Fruit fly (Drosophila melanogaster): Measurements from ENCODE around the gene mRpL11.

mRpL11 gene

dm6 chr3R:14469724-14470123, 41.9 kb upstream of the mRpL11 start (continued):
- no peak for TF ChIP-seq Ravus (GFP tag; IDR thresholded peaks at IDR 0.05)
- no peak for TF ChIP-seq danr (GFP tag; IDR thresholded peaks at IDR 0.05)
- TF ChIP-seq H2.0 (GFP tag; IDR thresholded peaks at IDR 0.05): no peak
- no peak; the same call in 2 of the 3 replicates for TF ChIP-seq H15 (GFP tag; IDR thresholded peaks at IDR 0.05)
- TF ChIP-seq nom (GFP tag; optimal IDR thresholded peaks at IDR 0.05): no peak
- TF ChIP-seq CG12071 (GFP tag; optimal IDR thresholded peaks at IDR 0.05): no peak
- TF ChIP-seq CkIIα-i1 (GFP tag; IDR thresholded peaks at IDR 0.05): no peak
- peak; percentile 53; the same call in 1 of the 2 replicates for TF ChIP-seq Atf6 (GFP tag; IDR thresholded peaks at IDR 0.05)
- TF ChIP-seq HLH4C (GFP tag; IDR thresholded peaks at IDR 0.05; ENCODE audit: partially characterized antibody): no peak
- peak; percentile 80 for TF ChIP-seq Blimp-1 (GFP tag; optimal IDR thresholded peaks at IDR 0.05)
- TF ChIP-seq CG17829 (tag; optimal IDR thresholded peaks at IDR 0.05): peak; percentile 83
- no peak for TF ChIP-seq crp (GFP tag; optimal IDR thresholded peaks at IDR 0.05)
- TF ChIP-seq ems (GFP tag; optimal IDR thresholded peaks at IDR 0.05): no peak
- TF ChIP-seq CG15269 (tag; optimal IDR thresholded peaks at IDR 0.05): peak; percentile 64
- no peak for TF ChIP-seq Sry-δ (GFP tag; optimal IDR thresholded peaks at IDR 0.05)
- TF ChIP-seq CG12236 (GFP tag; optimal IDR thresholded peaks at IDR 0.05): no peak
- peak; percentile 33 for TF ChIP-seq ewg (GFP tag; optimal IDR thresholded peaks at IDR 0.05)
- TF ChIP-seq Opbp (GFP tag; IDR thresholded peaks at IDR 0.05; ENCODE audit: partially characterized antibody): no peak
- TF ChIP-seq knrl (GFP tag; IDR thresholded peaks at IDR 0.05; ENCODE audit: partially characterized antibody): no peak
- TF ChIP-seq sens (GFP tag): peak; percentile 91
- TF ChIP-seq ci (GFP tag; IDR thresholded peaks at IDR 0.05): peak; percentile 38; the same call in 1 of the 3 replicates
- no peak for TF ChIP-seq CG6765 (GFP tag; optimal IDR thresholded peaks at IDR 0.05)
- TF ChIP-seq CG2875 (GFP tag; optimal IDR thresholded peaks at IDR 0.05): peak; percentile 51
- no peak for TF ChIP-seq crc (GFP tag; optimal IDR thresholded peaks at IDR 0.05)
- peak; percentile 73 for TF ChIP-seq zfh1 (GFP tag; IDR thresholded peaks at IDR 0.05)
- peak; percentile 53; the same call in 1 of the 3 replicates for TF ChIP-seq ase (GFP tag; IDR thresholded peaks at IDR 0.05)
- 0 out of 4 replicates have a peak, but pooled peaks have one; percentile 21 for TF ChIP-seq Gug (GFP tag; IDR thresholded peaks at IDR 0.05)
- no peak for TF ChIP-seq kni (GFP tag; optimal IDR thresholded peaks at IDR 0.05)
- TF ChIP-seq tio (GFP tag; optimal IDR thresholded peaks at IDR 0.05): peak; percentile 48
- TF ChIP-seq Hr3 (GFP tag; optimal IDR thresholded peaks at IDR 0.05): peak; percentile 37
- no peak for TF ChIP-seq pho (GFP tag; optimal IDR thresholded peaks at IDR 0.05)
- TF ChIP-seq CG17912 (GFP tag; optimal IDR thresholded peaks at IDR 0.05): no peak
- TF ChIP-seq MESR4 (GFP tag; optimal IDR thresholded peaks at IDR 0.05): no peak
- TF ChIP-seq CG9215 (GFP tag; IDR thresholded peaks at IDR 0.05): no peak
- no peak for TF ChIP-seq psq (GFP tag; optimal IDR thresholded peaks at IDR 0.05)
- no peak for TF ChIP-seq fu2 (GFP tag; optimal IDR thresholded peaks at IDR 0.05)
- peak; percentile 52 for TF ChIP-seq CG33557 (GFP tag; optimal IDR thresholded peaks at IDR 0.05)
- TF ChIP-seq repo (GFP tag; optimal IDR thresholded peaks at IDR 0.05): no peak
- TF ChIP-seq run (tag; optimal IDR thresholded peaks at IDR 0.05): peak; percentile 21
- TF ChIP-seq CG15073 (GFP tag; optimal IDR thresholded peaks at IDR 0.05): no peak
- TF ChIP-seq Scr (GFP tag; IDR thresholded peaks at IDR 0.05; ENCODE audit: partially characterized antibody): no peak
- peak; percentile 66 for TF ChIP-seq fd96Cb (tag; optimal IDR thresholded peaks at IDR 0.05)
- TF ChIP-seq Antp (GFP tag; optimal IDR thresholded peaks at IDR 0.05): no peak
- peak; percentile 67 for TF ChIP-seq CG6254 (GFP tag; optimal IDR thresholded peaks at IDR 0.05)
- TF ChIP-seq NC2α (GFP tag; optimal IDR thresholded peaks at IDR 0.05): no peak
- TF ChIP-seq peb (GFP tag; IDR thresholded peaks at IDR 0.05): no peak
- TF ChIP-seq ttk (GFP tag; IDR thresholded peaks at IDR 0.05): no peak
- TF ChIP-seq CG14441 (GFP tag; IDR thresholded peaks at IDR 0.05): peak; percentile 52
- peak; percentile 59 for TF ChIP-seq CG15696 (tag; optimal IDR thresholded peaks at IDR 0.05)
- peak; percentile 17; the same call in 1 of the 2 replicates for TF ChIP-seq onecut (GFP tag; IDR thresholded peaks at IDR 0.05)
- TF ChIP-seq wek (GFP tag; optimal IDR thresholded peaks at IDR 0.05): no peak

All from whole organism, embryonic.